Fruit fly (Drosophila melanogaster): ENCODE measurements around the gene CG31800.

dm6 chr2L:18990720-18991119 is 43.7 kb downstream of the CG31800 start, which contains the start of gene CG15169:
- TF ChIP-seq Hr78 (GFP tag; optimal IDR thresholded peaks at IDR 0.05) (no peak), psq (GFP tag; optimal IDR thresholded peaks at IDR 0.05) (no peak), CG9705 (GFP tag; optimal IDR thresholded peaks at IDR 0.05) (no peak), tai (GFP tag; optimal IDR thresholded peaks at IDR 0.05) (no peak), OdsH (GFP tag; optimal IDR thresholded peaks at IDR 0.05) (no peak)

Data from whole organism, wandering third instar larva.